Fruit fly (Drosophila melanogaster): Measurements from ENCODE around the gene Cph.

Cph gene

DNA sequence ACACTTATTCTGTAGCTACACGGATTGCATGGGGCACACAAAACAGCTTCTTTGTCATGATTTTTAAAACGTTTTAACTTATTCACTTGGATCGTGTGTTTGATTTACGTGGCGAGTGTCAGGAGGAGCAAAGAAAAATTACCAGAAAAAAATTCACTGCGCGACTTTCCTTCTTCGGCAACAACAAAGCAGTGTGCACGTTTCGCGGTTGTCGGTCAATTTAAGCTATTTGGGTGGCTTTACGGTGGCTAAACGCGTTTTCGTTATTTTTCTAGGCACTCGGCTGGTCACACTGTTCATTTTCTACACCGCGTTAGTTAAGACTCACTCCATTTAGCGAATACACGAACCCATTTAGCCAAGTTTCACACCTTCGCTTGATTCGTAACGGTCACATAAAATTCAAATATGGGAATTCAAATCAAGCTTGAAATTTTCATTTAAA lies 39.6 kb upstream of the Cph start, which contains the start of gene Sxl (continued):
- TF ChIP-seq MESR4 (GFP tag; optimal IDR thresholded peaks at IDR 0.05) (peak; percentile 79), CG9437 (GFP tag; optimal IDR thresholded peaks at IDR 0.05) (no peak), CG12104 (GFP tag; optimal IDR thresholded peaks at IDR 0.05) (no peak), CG3726 (GFP tag; IDR thresholded peaks at IDR 0.05) (no peak), slbo (GFP tag; IDR thresholded peaks at IDR 0.05) (no peak; the same call in 1 of the 2 replicates), CG14014 (GFP tag; IDR thresholded peaks at IDR 0.05) (peak; percentile 29; the same call in 1 of the 2 replicates), vvl (GFP tag; IDR thresholded peaks at IDR 0.05) (peak; percentile 50), esg (GFP tag; conservative IDR thresholded peaks at IDR 0.05) (no peak), al (GFP tag; IDR thresholded peaks at IDR 0.05) (no peak), CG8290 (GFP tag; optimal IDR thresholded peaks at IDR 0.05) (peak; percentile 40), CG8290 (tag; optimal IDR thresholded peaks at IDR 0.05) (peak in 1 of 2 experiments; percentile 83), CG42726 (GFP tag; IDR thresholded peaks at IDR 0.05; ENCODE audit: partially characterized antibody) (peak; percentile 73), CG7987 (GFP tag; optimal IDR thresholded peaks at IDR 0.05) (peak; percentile 51), Camta (GFP tag; optimal IDR thresholded peaks at IDR 0.05) (no peak), Jarid2 (GFP tag; optimal IDR thresholded peaks at IDR 0.05) (peak; percentile 61), CG30431 (GFP tag; optimal IDR thresholded peaks at IDR 0.05) (no peak), nerfin-2 (GFP tag; IDR thresholded peaks at IDR 0.05; ENCODE audit: partially characterized antibody) (no peak), Ssrp (tag; optimal IDR thresholded peaks at IDR 0.05) (no peak), ro (GFP tag; IDR thresholded peaks at IDR 0.05) (no peak), CG8359 (GFP tag; optimal IDR thresholded peaks at IDR 0.05; ENCODE audit: borderline replicate concordance) (no peak), CG6272 (GFP tag; IDR thresholded peaks at IDR 0.05) (0 out of 2 replicates have a peak, but pooled peaks have one; percentile 12), Nf-YA (GFP tag; IDR thresholded peaks at IDR 0.05) (no peak), BEAF-32 (GFP tag; optimal IDR thresholded peaks at IDR 0.05) (peak; percentile 53), phol (tag; optimal IDR thresholded peaks at IDR 0.05) (peak; percentile 62), z (GFP tag; IDR thresholded peaks at IDR 0.05) (no peak), peb (GFP tag; IDR thresholded peaks at IDR 0.05) (no peak), Mrtf (GFP tag; IDR thresholded peaks at IDR 0.05) (no peak), CG3847 (GFP tag; IDR thresholded peaks at IDR 0.05) (peak; percentile 51; the same call in 1 of the 2 replicates), Xrp1 (GFP tag; IDR thresholded peaks at IDR 0.05) (peak; percentile 27; the same call in 1 of the 2 replicates), CG11456 (GFP tag; IDR thresholded peaks at IDR 0.05) (0 out of 3 replicates have a peak, but pooled peaks have one; percentile 46), CG9932 (GFP tag; IDR thresholded peaks at IDR 0.05) (peak; percentile 27; the same call in 1 of the 2 replicates), Abd-B (GFP tag; optimal IDR thresholded peaks at IDR 0.05) (peak; percentile 55), sim (GFP tag; IDR thresholded peaks at IDR 0.05) (no peak), mld (GFP tag; IDR thresholded peaks at IDR 0.05; ENCODE audit: partially characterized antibody) (no peak), da (GFP tag; optimal IDR thresholded peaks at IDR 0.05) (no peak), Hey (tag; optimal IDR thresholded peaks at IDR 0.05) (no peak), CG13894 (tag; optimal IDR thresholded peaks at IDR 0.05) (peak; percentile 66), sr (GFP tag; IDR thresholded peaks at IDR 0.05) (no peak), PHDP (tag; optimal IDR thresholded peaks at IDR 0.05) (peak; percentile 11), CG34422 (GFP tag; IDR thresholded peaks at IDR 0.05) (peak; percentile 35; the same call in 1 of the 3 replicates), Mad (GFP tag; optimal IDR thresholded peaks at IDR 0.05) (peak; percentile 8), Aef1 (GFP tag; IDR thresholded peaks at IDR 0.05) (peak; percentile 74), Fer3 (tag; optimal IDR thresholded peaks at IDR 0.05) (peak; percentile 34), her (GFP tag; optimal IDR thresholded peaks at IDR 0.05) (peak; percentile 53), dm (GFP tag; optimal IDR thresholded peaks at IDR 0.05) (peak; percentile 9), cg (GFP tag; optimal IDR thresholded peaks at IDR 0.05) (peak; percentile 76), CG12659 (GFP tag; optimal IDR thresholded peaks at IDR 0.05) (peak; percentile 77), sc (optimal IDR thresholded peaks at IDR 0.05) (no peak), sc (GFP tag; optimal IDR thresholded peaks at IDR 0.05) (no peak), MTF-1 (GFP tag; optimal IDR thresholded peaks at IDR 0.05; ENCODE audit: borderline replicate concordance) (no peak), NC2β (GFP tag; optimal IDR thresholded peaks at IDR 0.05) (peak; percentile 53)
